Fruit fly (Drosophila melanogaster) whole organism, embryonic: Measurements from ENCODE around the gene Tailor.

Source experiments
- Bgb ChIP-seq: fragments of 200-800 bp; sonication (Bioruptor generic); IDR thresholded peaks from 2 replicates; pipeline ENCODE4 v1.3.6; 2022; ENCODE audit warnings: missing biosample characterization, missing genetic modification characterization; ENCODE audit not compliant: partially characterized antibody
- CG10267 ChIP-seq: fragments of 200-800 bp; sonication (Bioruptor generic); optimal IDR thresholded peaks from 2 replicates; lab custom pipeline; 2018; ENCODE audit warnings: missing biosample characterization, mild to moderate bottlenecking, missing genetic modification characterization, moderate library complexity
- CG12219 ChIP-seq: fragments of 200-800 bp; sonication (Bioruptor generic); optimal IDR thresholded peaks from 3 replicates; lab custom pipeline; 2018; ENCODE audit warnings: missing biosample characterization, mild to moderate bottlenecking, missing genetic modification characterization
- CG1233 ChIP-seq: fragments of 200-800 bp; sonication (Bioruptor generic); optimal IDR thresholded peaks from 4 replicates; lab custom pipeline; 2018; ENCODE audit warnings: missing biosample characterization, mild to moderate bottlenecking, missing genetic modification characterization
- CG12942 ChIP-seq: fragments of 200-800 bp; sonication (Bioruptor generic); optimal IDR thresholded peaks from 3 replicates; lab custom pipeline; 2016; ENCODE audit warnings: missing biosample characterization, missing genetic modification characterization
- CG13287 ChIP-seq: fragments of 200-800 bp; sonication (Bioruptor generic); IDR thresholded peaks from 2 replicates; pipeline ENCODE4 v1.3.6; 2022; ENCODE audit warnings: missing biosample characterization, missing genetic modification characterization; ENCODE audit not compliant: partially characterized antibody
- CG14014 ChIP-seq: fragments of 200-800 bp; sonication (Bioruptor generic); IDR thresholded peaks from 2 replicates; pipeline ENCODE4 v1.3.6; 2022; ENCODE audit warnings: missing biosample characterization, missing genetic modification characterization
- CG15011 ChIP-seq: fragments of 200-800 bp; sonication (Bioruptor generic); optimal IDR thresholded peaks from 3 replicates; lab custom pipeline; 2018; ENCODE audit warnings: missing biosample characterization, mild to moderate bottlenecking, missing genetic modification characterization
- CG17568 ChIP-seq: fragments of 200-800 bp; sonication (Bioruptor generic); optimal IDR thresholded peaks from 2 replicates; lab custom pipeline; 2018; ENCODE audit warnings: missing biosample characterization, mild to moderate bottlenecking, missing genetic modification characterization, moderate library complexity
- CG17829 ChIP-seq: fragments of 200-800 bp; optimal IDR thresholded peaks from 2 replicates; lab custom pipeline; 2019; ENCODE audit warnings: missing biosample characterization, mild to moderate bottlenecking, missing genetic modification characterization, moderate library complexity
- CG18011 ChIP-seq: fragments of 200-800 bp; sonication (Bioruptor generic); optimal IDR thresholded peaks from 2 replicates; lab custom pipeline; 2017; ENCODE audit warnings: missing biosample characterization, missing genetic modification characterization, mild to moderate bottlenecking, moderate library complexity, missing genotype
- CG18262 ChIP-seq: fragments of 200-800 bp; optimal IDR thresholded peaks from 3 replicates; lab custom pipeline; 2019; ENCODE audit warnings: missing biosample characterization, mild to moderate bottlenecking, missing genetic modification characterization, moderate library complexity
- CG2120 ChIP-seq: fragments of 200-800 bp; sonication (Bioruptor generic); optimal IDR thresholded peaks from 3 replicates; lab custom pipeline; 2016; ENCODE audit warnings: missing biosample characterization, missing genetic modification characterization
- CG2199 ChIP-seq: fragments of 200-800 bp; sonication (Bioruptor generic); IDR thresholded peaks from 3 replicates; pipeline ENCODE4 v1.3.6; 2022; ENCODE audit warnings: missing biosample characterization, missing genetic modification characterization
- CG30020 ChIP-seq: fragments of 200-800 bp; optimal IDR thresholded peaks from 2 replicates; lab custom pipeline; 2019; ENCODE audit warnings: missing biosample characterization, mild to moderate bottlenecking, missing genetic modification characterization, moderate library complexity
- CG31388 ChIP-seq: fragments of 200-800 bp; sonication (Bioruptor generic); optimal IDR thresholded peaks from 2 replicates; lab custom pipeline; 2016; ENCODE audit warnings: missing biosample characterization, missing genetic modification characterization
- CG32767 ChIP-seq: fragments of 200-800 bp; sonication (Bioruptor generic); IDR thresholded peaks from 2 replicates; pipeline ENCODE4 v1.3.6; 2022; ENCODE audit warnings: missing biosample characterization, missing genetic modification characterization
- CG3281 ChIP-seq: fragments of 200-800 bp; sonication (Bioruptor generic); optimal IDR thresholded peaks from 3 replicates; lab custom pipeline; 2017; ENCODE audit warnings: missing biosample characterization, mild to moderate bottlenecking, missing genetic modification characterization
- CG33557 ChIP-seq: fragments of 200-800 bp; sonication (Bioruptor generic); optimal IDR thresholded peaks from 2 replicates; lab custom pipeline; 2019; ENCODE audit warnings: missing biosample characterization, mild to moderate bottlenecking, missing genetic modification characterization, moderate library complexity
- CG34224 ChIP-seq: fragments of 200-800 bp; sonication (Bioruptor generic); IDR thresholded peaks from 3 replicates; pipeline ENCODE4 v1.3.6; 2022; ENCODE audit warnings: missing biosample characterization, missing genetic modification characterization; ENCODE audit not compliant: partially characterized antibody
- CG6765 ChIP-seq: fragments of 200-800 bp; sonication (Bioruptor generic); optimal IDR thresholded peaks from 3 replicates; lab custom pipeline; 2017; ENCODE audit warnings: missing biosample characterization, mild to moderate bottlenecking, missing genetic modification characterization
- CG7745 ChIP-seq: fragments of 200-800 bp; sonication (Bioruptor generic); optimal IDR thresholded peaks from 2 replicates; lab custom pipeline; 2018; ENCODE audit warnings: missing biosample characterization, mild to moderate bottlenecking, missing genetic modification characterization, moderate library complexity
- Camta ChIP-seq: fragments of 200-800 bp; sonication (Bioruptor generic); optimal IDR thresholded peaks from 2 replicates; lab custom pipeline; 2016; ENCODE audit warnings: missing biosample characterization, missing genetic modification characterization
- Dip3 ChIP-seq: fragments of 200-800 bp; sonication (Bioruptor generic); optimal IDR thresholded peaks from 3 replicates; lab custom pipeline; 2016; ENCODE audit warnings: missing biosample characterization, missing genetic modification characterization
- Fer1 ChIP-seq: fragments of 200-800 bp; sonication (Bioruptor generic); optimal IDR thresholded peaks from 2 replicates; lab custom pipeline; 2017; ENCODE audit warnings: missing biosample characterization, mild to moderate bottlenecking, missing genetic modification characterization
- HHEX ChIP-seq: fragments of 200-800 bp; sonication (Bioruptor generic); optimal IDR thresholded peaks from 3 replicates; lab custom pipeline; 2017; ENCODE audit warnings: missing biosample characterization, mild to moderate bottlenecking, missing genetic modification characterization, missing genetic modification reagents
- Hmx ChIP-seq: fragments of 200-800 bp; sonication (Bioruptor generic); optimal IDR thresholded peaks from 2 replicates; lab custom pipeline; 2016; ENCODE audit warnings: missing biosample characterization, missing genetic modification characterization
- Hsf ChIP-seq: fragments of 200-800 bp; sonication (Bioruptor generic); optimal IDR thresholded peaks from 3 replicates; lab custom pipeline; 2016; ENCODE audit warnings: missing biosample characterization, missing genetic modification characterization
- MESR4 ChIP-seq: fragments of 200-800 bp; sonication (Bioruptor generic); optimal IDR thresholded peaks from 2 replicates; lab custom pipeline; 2018; ENCODE audit warnings: missing biosample characterization, mild to moderate bottlenecking, missing genetic modification characterization, moderate library complexity
- Mes4 ChIP-seq: fragments of 200-800 bp; sonication (Bioruptor generic); optimal IDR thresholded peaks from 2 replicates; lab custom pipeline; 2016; ENCODE audit warnings: missing biosample characterization, missing genetic modification characterization
- Myb ChIP-seq: fragments of 200-800 bp; sonication (Bioruptor generic); optimal IDR thresholded peaks from 2 replicates; lab custom pipeline; 2016; ENCODE audit warnings: missing biosample characterization, missing genetic modification characterization
- NC2α ChIP-seq: fragments of 200-800 bp; sonication (Bioruptor generic); optimal IDR thresholded peaks from 2 replicates; lab custom pipeline; 2016; ENCODE audit warnings: missing biosample characterization, missing genetic modification characterization
- NK7.1 ChIP-seq: fragments of 200-800 bp; sonication (Bioruptor generic); optimal IDR thresholded peaks from 3 replicates; lab custom pipeline; 2016; ENCODE audit warnings: missing biosample characterization, missing genetic modification characterization
- NfI ChIP-seq: fragments of 200-800 bp; sonication (Bioruptor generic); optimal IDR thresholded peaks from 3 replicates; lab custom pipeline; 2018; ENCODE audit warnings: missing biosample characterization, mild to moderate bottlenecking, missing genetic modification characterization, moderate library complexity
- Spps ChIP-seq: fragments of 200-800 bp; sonication (Bioruptor generic); optimal IDR thresholded peaks from 2 replicates; lab custom pipeline; 2018; ENCODE audit warnings: missing biosample characterization, mild to moderate bottlenecking, missing genetic modification characterization
- Tbp ChIP-seq: fragments of >200 bp; optimal IDR thresholded peaks from 2 replicates; lab custom pipeline; 2018; ENCODE audit warnings: missing biosample characterization, missing genetic modification characterization
- ab ChIP-seq: fragments of 200-800 bp; sonication (Bioruptor generic); optimal IDR thresholded peaks from 2 replicates; lab custom pipeline; 2016; ENCODE audit warnings: missing biosample characterization, missing genetic modification characterization
- bigmax ChIP-seq: fragments of 200-800 bp; sonication (Bioruptor generic); optimal IDR thresholded peaks from 2 replicates; lab custom pipeline; 2018; ENCODE audit warnings: missing biosample characterization, mild to moderate bottlenecking, missing genetic modification characterization
- caup ChIP-seq: fragments of 200-800 bp; sonication (Bioruptor generic); optimal IDR thresholded peaks from 3 replicates; lab custom pipeline; 2017; ENCODE audit warnings: missing biosample characterization, mild to moderate bottlenecking, missing genetic modification characterization, moderate library complexity; ENCODE audit not compliant: severe bottlenecking
- dmrt11E ChIP-seq: fragments of 200-800 bp; sonication (Bioruptor generic); optimal IDR thresholded peaks from 3 replicates; lab custom pipeline; 2018; ENCODE audit warnings: missing biosample characterization, mild to moderate bottlenecking, missing genetic modification characterization, moderate library complexity
- exex ChIP-seq: fragments of 200-800 bp; sonication (Bioruptor generic); optimal IDR thresholded peaks from 4 replicates; lab custom pipeline; 2018; ENCODE audit warnings: missing biosample characterization, mild to moderate bottlenecking, missing genetic modification characterization, moderate library complexity
- fd64A ChIP-seq: fragments of 200-800 bp; sonication (Bioruptor generic); optimal IDR thresholded peaks from 3 replicates; lab custom pipeline; 2018; ENCODE audit warnings: missing biosample characterization, mild to moderate bottlenecking, missing genetic modification characterization
- grau ChIP-seq: fragments of 200-800 bp; optimal IDR thresholded peaks from 3 replicates; lab custom pipeline; 2019; ENCODE audit warnings: missing biosample characterization, mild to moderate bottlenecking, missing genetic modification characterization, moderate library complexity
- hb ChIP-seq: fragments of 200-800 bp; sonication (Bioruptor generic); IDR thresholded peaks from 3 replicates; pipeline ENCODE4 v1.3.6; 2022; ENCODE audit warnings: missing biosample characterization, missing genetic modification characterization; ENCODE audit not compliant: partially characterized antibody
- nau ChIP-seq: fragments of 200-800 bp; sonication (Bioruptor generic); optimal IDR thresholded peaks from 3 replicates; lab custom pipeline; 2017; ENCODE audit warnings: missing biosample characterization, mild to moderate bottlenecking, missing genetic modification characterization, missing genetic modification reagents
- nerfin-1 ChIP-seq: fragments of 200-800 bp; sonication (Bioruptor generic); optimal IDR thresholded peaks from 3 replicates; lab custom pipeline; 2019; ENCODE audit warnings: missing biosample characterization, mild to moderate bottlenecking, missing genetic modification characterization, moderate library complexity
- schlank ChIP-seq: fragments of 200-800 bp; sonication (Bioruptor generic); optimal IDR thresholded peaks from 2 replicates; lab custom pipeline; 2018; ENCODE audit warnings: missing biosample characterization, mild to moderate bottlenecking, missing genetic modification characterization
- sd ChIP-seq: fragments of 200-800 bp; sonication (Bioruptor generic); optimal IDR thresholded peaks from 3 replicates; lab custom pipeline; 2018; ENCODE audit warnings: missing biosample characterization, mild to moderate bottlenecking, missing genetic modification characterization, moderate library complexity
- sisA ChIP-seq: fragments of 200-800 bp; sonication (Bioruptor generic); IDR thresholded peaks from 2 replicates; pipeline ENCODE4 v1.3.6; 2022; ENCODE audit warnings: missing biosample characterization, missing genetic modification characterization
- tgo ChIP-seq: fragments of 200-800 bp; sonication (Bioruptor generic); IDR thresholded peaks from 3 replicates; pipeline ENCODE4 v1.3.6; 2022; ENCODE audit warnings: missing biosample characterization, missing genetic modification characterization

Gene Tailor

dm6 chr3R:7081972-7082371 is 3.9 kb downstream of the Tailor start, which contains the start of gene Dpck (continued):
- TF ChIP-seq NC2α (GFP tag; lab: Kevin White, UChicago) (no peak), CG7745 (tag; lab: Kevin White, UChicago) (no peak), CG18262 (tag; lab: Kevin White, UChicago) (peak; percentile 28), CG1233 (GFP tag; lab: Kevin White, UChicago) (peak; percentile 16), CG2120 (GFP tag; lab: Kevin White, UChicago) (peak; percentile 44), exex (no peak), Myb (GFP tag; lab: Kevin White, UChicago) (peak; percentile 63), bigmax (GFP tag; lab: Kevin White, UChicago) (no peak), sisA (GFP tag; lab: Robert Waterston, UW) (no peak), CG10267 (peak; percentile 48), grau (tag; lab: Kevin White, UChicago) (peak; percentile 33), CG31388 (no peak), CG30020 (tag; lab: Kevin White, UChicago) (peak; percentile 92), CG12942 (no peak), Hmx (GFP tag; lab: Kevin White, UChicago) (no peak), caup (GFP tag; lab: Kevin White, UChicago) (peak; percentile 17), HHEX (GFP tag; lab: Kevin White, UChicago) (peak; percentile 29), fd64A (GFP tag; lab: Kevin White, UChicago) (no peak), Tbp (GFP tag; lab: Kevin White, UChicago) (no peak), hb (GFP tag; lab: Robert Waterston, UW) (no peak), nerfin-1 (tag; lab: Kevin White, UChicago) (peak; percentile 6), sd (tag; lab: Kevin White, UChicago) (peak; percentile 9), Spps (tag; lab: Kevin White, UChicago) (no peak), CG34224 (GFP tag; lab: Robert Waterston, UW) (no peak), CG18011 (GFP tag; lab: Kevin White, UChicago) (peak; percentile 7), nau (no peak), NK7.1 (no peak), Dip3 (GFP tag; lab: Kevin White, UChicago) (no peak), CG15011 (GFP tag; lab: Kevin White, UChicago) (no peak), NfI (GFP tag; lab: Kevin White, UChicago) (peak; percentile 5), CG14014 (GFP tag; lab: Robert Waterston, UW) (no peak), CG17829 (tag; lab: Kevin White, UChicago) (peak; percentile 38), Fer1 (GFP tag; lab: Kevin White, UChicago) (peak; percentile 36), CG3281 (GFP tag; lab: Kevin White, UChicago) (peak; percentile 1), schlank (tag; lab: Kevin White, UChicago) (no peak), tgo (no peak), CG12219 (GFP tag; lab: Kevin White, UChicago) (no peak), Mes4 (GFP tag; lab: Kevin White, UChicago) (peak; percentile 4), CG33557 (GFP tag; lab: Kevin White, UChicago) (peak; percentile 22), ab (GFP tag; lab: Kevin White, UChicago) (no peak), Camta (GFP tag; lab: Kevin White, UChicago) (no peak), CG17568 (GFP tag; lab: Kevin White, UChicago) (peak; percentile 38), Bgb (no peak; the same call in 1 of the 2 replicates), dmrt11E (tag; lab: Kevin White, UChicago) (no peak), CG2199 (no peak), MESR4 (GFP tag; lab: Kevin White, UChicago) (peak; percentile 81), CG6765 (GFP tag; lab: Kevin White, UChicago) (no peak), CG32767 (GFP tag; lab: Robert Waterston, UW) (no peak), Hsf (GFP tag; lab: Kevin White, UChicago) (peak; percentile 25), CG13287 (GFP tag; lab: Robert Waterston, UW) (peak; percentile 10; the same call in 1 of the 2 replicates)
